Worm (Caenorhabditis elegans): ENCODE data around the gene F26C11.1.

DNA sequence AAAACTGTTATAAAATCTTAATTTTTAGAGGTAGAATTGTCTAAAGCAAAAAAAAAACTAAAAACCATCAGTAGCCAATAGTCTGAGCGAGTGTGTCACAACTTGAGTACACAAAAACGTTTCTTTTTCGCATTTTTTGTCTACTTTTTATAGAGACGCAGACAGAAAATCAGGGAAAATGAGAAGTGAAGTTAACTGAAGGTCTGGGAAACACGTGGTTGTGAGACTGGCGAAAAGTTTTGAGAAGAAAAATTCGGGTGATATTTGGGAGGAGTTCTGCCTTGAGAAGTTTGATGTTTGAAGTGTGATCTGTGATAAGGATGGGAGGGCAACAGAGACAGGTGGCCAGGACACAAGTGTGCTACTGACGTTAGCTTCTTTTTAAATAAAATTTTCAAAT, 43.1 kb downstream of the F26C11.1 start:
- TF ChIP-seq flt-1 (GFP tag; IDR thresholded peaks at IDR 0.05): no peak
- no peak for TF ChIP-seq med-1 (GFP tag; optimal IDR thresholded peaks at IDR 0.05; ENCODE audit: insufficient read depth)
- no peak for TF ChIP-seq ref-1 (GFP tag; conservative IDR thresholded peaks at IDR 0.05)
- no peak for TF ChIP-seq tab-1 (GFP tag; IDR thresholded peaks at IDR 0.05)
- TF ChIP-seq cog-1 (tag; optimal IDR thresholded peaks at IDR 0.05): no peak
- no peak for TF ChIP-seq ztf-29 (GFP tag; IDR thresholded peaks at IDR 0.05)
- no peak for TF ChIP-seq klf-2 (GFP tag; conservative IDR thresholded peaks at IDR 0.05)

Measured in whole organism, midembryonic.